Worm (Caenorhabditis elegans) whole organism, L4 larva: ENCODE measurements around the gene F10D2.8.

Experiments used
- F49E8.2 ChIP-seq: sonication (generic microtip); optimal IDR thresholded peaks from 2 replicates; lab custom pipeline; 2016; ENCODE audit warnings: missing compliant biosample characterization, mild to moderate bottlenecking, missing genetic modification characterization, borderline replicate concordance
- T26A8.4 ChIP-seq: fragments of 200-800 bp; sonication (Bioruptor generic); IDR thresholded peaks from 2 replicates; pipeline ENCODE4 v1.3.6; 2022; ENCODE audit warnings: missing genetic modification characterization, missing compliant biosample characterization
- Y105C5A.15 ChIP-seq: fragments of 200-800 bp; sonication (Bioruptor generic); IDR thresholded peaks from 2 replicates; pipeline ENCODE4 v1.3.6; 2022; ENCODE audit warnings: missing genetic modification characterization, missing compliant biosample characterization
- Y48G9A.11 ChIP-seq: fragments of 200-800 bp; sonication (Bioruptor generic); IDR thresholded peaks from 2 replicates; pipeline ENCODE4 v1.3.6; 2022; ENCODE audit warnings: missing genetic modification reagents, missing genetic modification characterization, missing compliant biosample characterization
- aha-1 ChIP-seq: fragments of 150-350 bp; peaks from one replicate; lab custom pipeline; 2014; ENCODE audit warnings: missing biosample characterization, missing genetic modification characterization
- ceh-20 ChIP-seq: fragments of 200-800 bp; sonication (Bioruptor generic); IDR thresholded peaks from 2 replicates; pipeline ENCODE4 v1.3.6; 2022; ENCODE audit warnings: missing genetic modification reagents, missing genetic modification characterization, missing compliant biosample characterization
- ceh-28 ChIP-seq: fragments of 150-350 bp; optimal IDR thresholded peaks from 2 replicates; lab custom pipeline; 2014; ENCODE audit warnings: missing biosample characterization, missing genetic modification reagents, missing genetic modification characterization
- ces-1 ChIP-seq: fragments of 150-350 bp; sonication (generic microtip); optimal IDR thresholded peaks from 4 replicates; lab custom pipeline; 2014; ENCODE audit warnings: missing biosample characterization, missing genetic modification reagents, missing genetic modification characterization
- cey-2 ChIP-seq: sonication (generic microtip); optimal IDR thresholded peaks from 3 replicates; lab custom pipeline; 2017; ENCODE audit warnings: missing genetic modification characterization, mild to moderate bottlenecking, missing compliant biosample characterization, antibody characterized with exemption, borderline replicate concordance; ENCODE audit not compliant: insufficient read depth
- daf-16 ChIP-seq, 3 experiments: sonication (generic microtip); optimal IDR thresholded peaks; 2 replicates each; lab custom pipeline; 2016 to 2017; ENCODE audit warnings: missing genetic modification characterization in 3 of 3, missing genetic modification reagents in 3 of 3, mild to moderate bottlenecking in 2 of 3, missing compliant biosample characterization in 2 of 3, missing biosample characterization in 1 of 3, moderate library complexity in 1 of 3
- dmd-6 ChIP-seq: fragments of 200-800 bp; sonication (Bioruptor generic); IDR thresholded peaks from 2 replicates; pipeline ENCODE4 v1.3.6; 2022; ENCODE audit warnings: missing genetic modification reagents, missing genetic modification characterization, missing compliant biosample characterization
- dmd-8 ChIP-seq: fragments of 200-800 bp; sonication (Bioruptor generic); IDR thresholded peaks from 2 replicates; pipeline ENCODE4 v1.3.6; 2022; ENCODE audit warnings: missing genetic modification characterization, missing compliant biosample characterization
- dmd-9 ChIP-seq: fragments of 200-800 bp; sonication (Bioruptor generic); IDR thresholded peaks from 2 replicates; pipeline ENCODE4 v1.3.6; 2022; ENCODE audit warnings: missing genetic modification reagents, missing genetic modification characterization, missing compliant biosample characterization
- dpl-1 ChIP-seq: fragments of 150-350 bp; optimal IDR thresholded peaks from 2 replicates; lab custom pipeline; 2014; ENCODE audit warnings: missing biosample characterization, missing genetic modification reagents, missing genetic modification characterization
- duxl-1 ChIP-seq: sonication (generic microtip); optimal IDR thresholded peaks from 2 replicates; lab custom pipeline; 2016; ENCODE audit warnings: mild to moderate bottlenecking, missing genetic modification characterization, moderate library complexity, missing compliant biosample characterization; ENCODE audit not compliant: poor library complexity
- egl-43 ChIP-seq: fragments of 200-800 bp; sonication (Bioruptor generic); IDR thresholded peaks from 2 replicates; pipeline ENCODE4 v1.3.6; 2022; ENCODE audit warnings: missing genetic modification reagents, missing genetic modification characterization, missing compliant biosample characterization
- fos-1 ChIP-seq: fragments of 150-350 bp; optimal IDR thresholded peaks from 2 replicates; lab custom pipeline; 2014; ENCODE audit warnings: missing biosample characterization, missing genetic modification characterization
- hif-1 ChIP-seq, 2 experiments: sonication (generic microtip); optimal IDR thresholded peaks; 2 replicates each; lab custom pipeline; 2016 to 2017; ENCODE audit warnings: missing compliant biosample characterization in 2 of 2, missing genetic modification characterization in 2 of 2, missing genetic modification reagents in 2 of 2, missing genotype in 2 of 2, mild to moderate bottlenecking in 1 of 2
- hlh-11 ChIP-seq: fragments of 200-800 bp; sonication (Bioruptor generic); optimal IDR thresholded peaks from 2 replicates; lab custom pipeline; 2018; ENCODE audit warnings: mild to moderate bottlenecking, missing genetic modification characterization, missing compliant biosample characterization
- hlh-30 ChIP-seq: sonication (generic microtip); optimal IDR thresholded peaks from 2 replicates; lab custom pipeline; 2017; ENCODE audit warnings: antibody characterized with exemption, mild to moderate bottlenecking, missing genetic modification characterization, missing compliant biosample characterization; ENCODE audit not compliant: insufficient read depth
- hmg-1.1 ChIP-seq: fragments of 200-800 bp; sonication (Bioruptor generic); IDR thresholded peaks from 2 replicates; pipeline ENCODE4 v1.3.6; 2022; ENCODE audit warnings: missing genetic modification reagents, missing genetic modification characterization, missing compliant biosample characterization
- jun-1 ChIP-seq: fragments of 150-350 bp; optimal IDR thresholded peaks from 2 replicates; lab custom pipeline; 2014; ENCODE audit warnings: missing biosample characterization, missing genetic modification reagents, missing genetic modification characterization
- lim-7 ChIP-seq: fragments of 200-800 bp; sonication (Bioruptor generic); IDR thresholded peaks from 2 replicates; pipeline ENCODE4 v1.3.6; 2022; ENCODE audit warnings: missing genetic modification characterization, missing compliant biosample characterization
- lin-1 ChIP-seq: fragments of 200-800 bp; sonication (Bioruptor generic); IDR thresholded peaks from 2 replicates; pipeline ENCODE4 v1.3.6; 2022; ENCODE audit warnings: missing genetic modification reagents, missing genetic modification characterization, missing compliant biosample characterization
- lin-15B ChIP-seq: fragments of 150-350 bp; sonication (generic microtip); optimal IDR thresholded peaks from 3 replicates; lab custom pipeline; 2014; ENCODE audit warnings: missing biosample characterization, missing genetic modification characterization
- lin-38 ChIP-seq: fragments of 200-800 bp; sonication (Bioruptor generic); IDR thresholded peaks from 2 replicates; pipeline ENCODE4 v1.3.6; 2022; ENCODE audit warnings: missing genetic modification reagents, missing genetic modification characterization, missing compliant biosample characterization
- lsy-2 ChIP-seq, 2 experiments: fragments of 150-350 bp in 1 of 2; sonication (generic microtip) in 1 of 2; optimal IDR thresholded peaks; 2 replicates each; lab custom pipeline; 2014 to 2017; ENCODE audit warnings: missing biosample characterization in 2 of 2, missing genetic modification characterization in 2 of 2
- madf-5 ChIP-seq, 2 experiments: fragments of 200-800 bp; sonication (Bioruptor generic); IDR thresholded peaks; 2 replicates each; pipeline ENCODE4 v1.3.6; 2022; ENCODE audit warnings: missing compliant biosample characterization in 2 of 2, missing genetic modification characterization in 2 of 2
- madf-9 ChIP-seq: fragments of 200-800 bp; sonication (Bioruptor generic); conservative IDR thresholded peaks from 2 replicates; pipeline ENCODE4 v1.3.6; 2022; ENCODE audit warnings: missing genetic modification reagents, missing genetic modification characterization, missing compliant biosample characterization
- mdl-1 ChIP-seq, 2 experiments: fragments of 150-350 bp in 1 of 2; sonication (generic microtip) in 1 of 2; optimal IDR thresholded peaks; 2 replicates each; lab custom pipeline; 2014 to 2017; ENCODE audit warnings: missing biosample characterization in 2 of 2, missing genetic modification characterization in 2 of 2
- mxl-2 ChIP-seq: fragments of 200-800 bp; sonication (Bioruptor generic); conservative IDR thresholded peaks from 2 replicates; pipeline ENCODE4 v1.3.6; 2022; ENCODE audit warnings: missing genetic modification reagents, missing genetic modification characterization, missing compliant biosample characterization
- nhr-102 ChIP-seq: sonication (generic microtip); optimal IDR thresholded peaks from 2 replicates; lab custom pipeline; 2016; ENCODE audit warnings: mild to moderate bottlenecking, missing genetic modification characterization, moderate library complexity, missing compliant biosample characterization
- nhr-237 ChIP-seq: sonication (generic microtip); optimal IDR thresholded peaks from 2 replicates; lab custom pipeline; 2017; ENCODE audit warnings: missing biosample characterization, missing genetic modification characterization
- nhr-28 ChIP-seq: fragments of 150-350 bp; optimal IDR thresholded peaks from 2 replicates; lab custom pipeline; 2014; ENCODE audit warnings: missing biosample characterization, missing genetic modification characterization
- nhr-48 ChIP-seq: sonication (generic microtip); optimal IDR thresholded peaks from 2 replicates; lab custom pipeline; 2016; ENCODE audit warnings: mild to moderate bottlenecking, missing genetic modification characterization, missing compliant biosample characterization
- php-3 ChIP-seq: fragments of 200-800 bp; sonication (Bioruptor generic); IDR thresholded peaks from 2 replicates; pipeline ENCODE4 v1.3.6; 2022; ENCODE audit warnings: missing genetic modification reagents, missing genetic modification characterization, missing compliant biosample characterization
- rbr-2 ChIP-seq: sonication (generic microtip); optimal IDR thresholded peaks from 2 replicates; lab custom pipeline; 2016; ENCODE audit warnings: missing genotype, missing genetic modification characterization, missing compliant biosample characterization
- set-16 ChIP-seq: fragments of 200-800 bp; sonication (Bioruptor generic); IDR thresholded peaks from 2 replicates; pipeline ENCODE4 v1.3.6; 2022; ENCODE audit warnings: missing genetic modification reagents, missing genetic modification characterization, missing compliant biosample characterization
- spr-1 ChIP-seq: sonication (generic microtip); optimal IDR thresholded peaks from 2 replicates; lab custom pipeline; 2016; ENCODE audit warnings: mild to moderate bottlenecking, missing genetic modification characterization, missing compliant biosample characterization
- tra-1 ChIP-seq: fragments of 200-800 bp; sonication (Bioruptor generic); IDR thresholded peaks from 2 replicates; pipeline ENCODE4 v1.3.6; 2022; ENCODE audit warnings: missing genetic modification reagents, missing genetic modification characterization, missing compliant biosample characterization
- unc-62 ChIP-seq, 3 experiments: fragments of 150-350 bp in 1 of 3; sonication (generic microtip); optimal IDR thresholded peaks in 2 of 3; peaks in 1 of 3; 1 replicate in 1 of 3; 2 replicates in 2 of 3; lab custom pipeline; 2014 to 2017; ENCODE audit warnings: missing biosample characterization in 3 of 3, missing genetic modification characterization in 3 of 3, missing genetic modification reagents in 3 of 3, missing genotype in 1 of 3
- zfp-3 ChIP-seq: fragments of 200-800 bp; sonication (Bioruptor generic); conservative IDR thresholded peaks from 2 replicates; pipeline ENCODE4 v1.3.6; 2022; ENCODE audit warnings: missing genetic modification reagents, missing genetic modification characterization, missing compliant biosample characterization
- ztf-11 ChIP-seq: fragments of 150-350 bp; optimal IDR thresholded peaks from 2 replicates; lab custom pipeline; 2014; ENCODE audit warnings: missing biosample characterization, missing genetic modification characterization

Gene F10D2.8

DNA sequence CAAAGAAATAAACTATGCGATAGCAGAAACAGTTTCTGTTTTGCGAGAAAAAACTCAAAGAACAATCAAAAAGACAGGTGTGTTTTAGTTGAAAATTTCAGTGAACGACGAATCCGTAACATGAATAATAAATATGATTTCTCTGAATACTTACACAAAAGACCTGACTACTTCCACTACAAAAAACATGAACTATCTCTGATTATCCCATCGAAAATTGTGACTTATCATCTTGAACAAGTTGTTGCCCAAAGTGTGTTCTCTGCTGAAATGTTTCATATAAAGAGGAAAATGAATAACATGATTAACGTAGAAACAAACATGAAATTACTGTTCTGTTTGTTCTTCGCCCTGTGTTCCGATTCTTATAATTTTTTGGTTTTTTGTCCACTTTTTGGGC, 16.2 kb upstream of the F10D2.8 start, which contains the start of gene ugt-36:
TSS of gene ugt-36 (plus strand) at position 301 of the 400 bp plus-strand sequence.
- TF ChIP-seq nhr-237 (tag; lab: Kevin White, UChicago) (no peak), nhr-28 (peak; percentile 16)

DNA sequence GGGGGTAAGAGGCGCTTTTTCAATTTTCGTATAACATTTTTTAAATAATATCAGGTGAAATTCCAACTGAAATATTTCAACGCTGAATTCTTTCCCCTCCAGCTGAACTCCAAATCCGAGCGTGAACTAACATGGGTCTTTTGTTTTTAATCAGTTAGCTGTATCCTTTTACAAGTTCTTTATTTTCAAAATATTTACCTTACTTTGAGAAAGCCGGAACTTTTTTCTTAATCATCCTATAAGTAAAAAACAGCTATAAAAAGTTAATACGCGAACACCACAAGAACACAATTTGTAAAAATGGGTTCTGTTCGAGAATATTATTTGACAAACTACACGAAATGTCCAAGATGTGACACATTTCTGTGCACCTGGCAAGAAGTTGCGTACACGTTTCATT, 13.7 kb upstream of the F10D2.8 start, which contains the start of gene srh-83:
TSS of gene srh-83 (plus strand) at position 301 of the 400 bp plus-strand sequence.
- TF ChIP-seq mdl-1 (tag; optimal IDR thresholded peaks at IDR 0.05; lab: Kevin White, UChicago) = no peak

- TF ChIP-seq dmd-9 (GFP tag; lab: Robert Waterston, UW) (no peak), nhr-48 (tag; lab: Kevin White, UChicago) (peak; percentile 28), Y48G9A.11 (GFP tag; lab: Robert Waterston, UW) (no peak), Y105C5A.15 (GFP tag; lab: Robert Waterston, UW) (no peak), jun-1 (tag; lab: Kevin White, UChicago) (no peak), php-3 (GFP tag; lab: Robert Waterston, UW) (peak; percentile 92), daf-16 (GFP tag; optimal IDR thresholded peaks at IDR 0.05; lab: Kevin White, UChicago) (no peak), daf-16 (tag; optimal IDR thresholded peaks at IDR 0.05; lab: Kevin White, UChicago) (peak; percentile 96), tra-1 (GFP tag; lab: Robert Waterston, UW) (0 out of 2 replicates have a peak, but pooled peaks have one; percentile 57), lim-7 (GFP tag; lab: Robert Waterston, UW) (no peak), mxl-2 (GFP tag; lab: Robert Waterston, UW) (peak; percentile 60; the same call in 1 of the 2 replicates), unc-62 (GFP tag; optimal IDR thresholded peaks at IDR 0.05 in 1 of 2; lab: Kevin White, UChicago) (peak in 1 of 2 experiments; percentile 51), unc-62 (tag; optimal IDR thresholded peaks at IDR 0.05; lab: Kevin White, UChicago) (no peak), zfp-3 (GFP tag; lab: Robert Waterston, UW) (no peak), aha-1 (tag; lab: Kevin White, UChicago) (no peak), hlh-30 (tag; lab: Kevin White, UChicago) (no peak), dmd-6 (peak; percentile 81), nhr-102 (peak; percentile 90), lin-1 (GFP tag; lab: Robert Waterston, UW) (no peak), madf-9 (GFP tag; lab: Robert Waterston, UW) (no peak), rbr-2 (tag; lab: Kevin White, UChicago) (no peak), set-16 (GFP tag; lab: Robert Waterston, UW) (no peak), lin-15B (no peak), ces-1 (no peak), madf-5 (GFP tag; IDR thresholded peaks at IDR 0.05; lab: Robert Waterston, UW) (no peak), hif-1 (tag; optimal IDR thresholded peaks at IDR 0.05; lab: Kevin White, UChicago) (peak in 1 of 2 experiments; percentile 53), nhr-28 (peak; percentile 92), spr-1 (tag; lab: Kevin White, UChicago) (no peak), dpl-1 (GFP tag; lab: Kevin White, UChicago) (no peak), ceh-28 (tag; lab: Kevin White, UChicago) (no peak), hlh-11 (tag; lab: Kevin White, UChicago) (peak; percentile 66), fos-1 (tag; lab: Kevin White, UChicago) (no peak), mdl-1 (tag; optimal IDR thresholded peaks at IDR 0.05; lab: Kevin White, UChicago) (peak in 1 of 2 experiments; percentile 6), ceh-20 (GFP tag; lab: Robert Waterston, UW) (peak; percentile 65; the same call in 1 of the 2 replicates)
Measured at ce11 chrV:7163477-7164114, 13.1 kb upstream of the F10D2.8 start, which contains the start of gene ugt-41. Gene ugt-41 (minus strand): TSS chrV:7163595.

DNA sequence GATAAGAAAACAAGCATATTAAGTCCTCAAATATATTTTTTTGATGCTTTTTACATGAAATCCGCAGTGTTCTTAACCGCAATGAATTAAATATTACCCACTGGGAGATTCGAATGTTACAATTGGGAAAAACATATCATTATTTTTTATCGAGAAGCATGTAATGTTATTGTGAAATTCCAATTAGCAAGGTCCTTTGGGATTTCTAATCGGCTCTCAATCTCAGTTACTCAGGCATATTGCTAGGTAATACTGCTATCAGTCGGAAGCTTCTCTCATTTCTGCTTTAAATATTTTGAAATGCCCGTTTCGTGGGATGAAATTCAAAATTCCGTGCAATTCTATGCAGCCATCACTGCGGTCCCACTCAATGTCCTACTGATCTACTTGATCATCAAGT, 8.9 kb upstream of the F10D2.8 start, which contains the start of gene str-204:
TSS of gene str-204 (plus strand) at position 301 of the 400 bp plus-strand sequence.
- TF ChIP-seq dmd-8 (GFP tag; lab: Robert Waterston, UW) (no peak), lin-38 (GFP tag; lab: Robert Waterston, UW) (no peak), ztf-11 (tag; lab: Kevin White, UChicago) (no peak), cey-2 (tag; lab: Kevin White, UChicago) (no peak), egl-43 (GFP tag; lab: Robert Waterston, UW) (no peak), F49E8.2 (tag; lab: Kevin White, UChicago) (no peak), hmg-1.1 (GFP tag; lab: Robert Waterston, UW) (no peak), fos-1 (tag; lab: Kevin White, UChicago) (no peak), tra-1 (GFP tag; lab: Robert Waterston, UW) (no peak), T26A8.4 (GFP tag; lab: Robert Waterston, UW) (no peak), lin-15B (no peak), duxl-1 (no peak), lsy-2 (tag; optimal IDR thresholded peaks at IDR 0.05; lab: Kevin White, UChicago) (no peak)
